Fruit fly (Drosophila melanogaster) whole organism, embryonic: ENCODE measurements around the gene CG31627.

Experiments used
- Bdp1 ChIP-seq: fragments of 200-800 bp; sonication (Bioruptor generic); optimal IDR thresholded peaks from 3 replicates; lab custom pipeline; 2016; ENCODE audit warnings: missing biosample characterization, missing genetic modification characterization
- CG10147 ChIP-seq: fragments of 200-800 bp; sonication (Bioruptor generic); optimal IDR thresholded peaks from 2 replicates; lab custom pipeline; 2019; ENCODE audit warnings: missing biosample characterization, mild to moderate bottlenecking, missing genetic modification characterization, moderate library complexity
- CG10209 ChIP-seq: fragments of 200-800 bp; sonication (Bioruptor generic); optimal IDR thresholded peaks from 3 replicates; lab custom pipeline; 2017; ENCODE audit warnings: missing biosample characterization, mild to moderate bottlenecking, missing genetic modification characterization, missing genetic modification reagents
- CG10462 ChIP-seq: fragments of 200-800 bp; sonication (Bioruptor generic); optimal IDR thresholded peaks from 2 replicates; lab custom pipeline; 2016; ENCODE audit warnings: missing biosample characterization, missing genetic modification characterization
- CG10543 ChIP-seq: fragments of 200-800 bp; sonication (Bioruptor generic); optimal IDR thresholded peaks from 3 replicates; lab custom pipeline; 2017; ENCODE audit warnings: missing biosample characterization, mild to moderate bottlenecking, missing genetic modification characterization, moderate library complexity
- CG11085 ChIP-seq: fragments of 200-800 bp; sonication (Bioruptor generic); IDR thresholded peaks from 2 replicates; pipeline ENCODE4 v1.3.6; 2022; ENCODE audit warnings: missing biosample characterization, missing genetic modification characterization
- CG11398 ChIP-seq: fragments of 200-800 bp; sonication (Bioruptor generic); optimal IDR thresholded peaks from 2 replicates; lab custom pipeline; 2016; ENCODE audit warnings: missing biosample characterization, missing genetic modification characterization
- CG11504 ChIP-seq: fragments of 200-800 bp; sonication (Bioruptor generic); optimal IDR thresholded peaks from 3 replicates; lab custom pipeline; 2019; ENCODE audit warnings: missing biosample characterization, mild to moderate bottlenecking, missing genetic modification characterization, moderate library complexity
- CG14860 ChIP-seq: fragments of 200-800 bp; sonication (Bioruptor generic); IDR thresholded peaks from 3 replicates; pipeline ENCODE4 v1.3.6; 2022; ENCODE audit warnings: missing biosample characterization, missing genetic modification characterization; ENCODE audit not compliant: partially characterized antibody
- CG1602 ChIP-seq: fragments of 200-800 bp; sonication (Bioruptor generic); optimal IDR thresholded peaks from 3 replicates; lab custom pipeline; 2016; ENCODE audit warnings: missing biosample characterization, missing genetic modification characterization
- CG17328 ChIP-seq: fragments of 200-800 bp; sonication (Bioruptor generic); IDR thresholded peaks from 2 replicates; pipeline ENCODE4 v1.3.6; 2022; ENCODE audit warnings: missing biosample characterization, missing genetic modification characterization
- CG1832 ChIP-seq: fragments of 200-800 bp; sonication (Bioruptor generic); optimal IDR thresholded peaks from 2 replicates; lab custom pipeline; 2017; ENCODE audit warnings: missing biosample characterization, mild to moderate bottlenecking, missing genetic modification characterization, inconsistent platforms
- CG18476 ChIP-seq: fragments of 200-800 bp; sonication (Bioruptor generic); optimal IDR thresholded peaks from 2 replicates; lab custom pipeline; 2016; ENCODE audit warnings: missing biosample characterization, mild to moderate bottlenecking, missing genetic modification characterization
- CG2129 ChIP-seq: fragments of 200-800 bp; sonication (Bioruptor generic); IDR thresholded peaks from 2 replicates; pipeline ENCODE4 v1.3.6; 2022; ENCODE audit warnings: missing biosample characterization, missing genetic modification characterization; ENCODE audit not compliant: partially characterized antibody
- CG42726 ChIP-seq: fragments of 200-800 bp; sonication (Bioruptor generic); IDR thresholded peaks from 2 replicates; pipeline ENCODE4 v1.3.6; 2022; ENCODE audit warnings: missing biosample characterization, missing genetic modification characterization; ENCODE audit not compliant: partially characterized antibody
- CG4424 ChIP-seq: fragments of 200-800 bp; sonication (Bioruptor generic); optimal IDR thresholded peaks from 3 replicates; lab custom pipeline; 2016; ENCODE audit warnings: missing biosample characterization, missing genetic modification characterization
- CG7928 ChIP-seq: fragments of 200-800 bp; sonication (Bioruptor generic); optimal IDR thresholded peaks from 2 replicates; lab custom pipeline; 2017; ENCODE audit warnings: missing biosample characterization, mild to moderate bottlenecking, missing genetic modification characterization
- Dip2 ChIP-seq: fragments of 200-800 bp; sonication (Bioruptor generic); IDR thresholded peaks from 2 replicates; pipeline ENCODE4 v1.3.6; 2022; ENCODE audit warnings: missing biosample characterization, missing genetic modification characterization
- Drgx ChIP-seq: fragments of 200-800 bp; sonication (Bioruptor generic); IDR thresholded peaks from 2 replicates; pipeline ENCODE4 v1.3.6; 2022; ENCODE audit warnings: missing biosample characterization, missing genetic modification characterization
- Fer1 ChIP-seq: fragments of 200-800 bp; sonication (Bioruptor generic); optimal IDR thresholded peaks from 2 replicates; lab custom pipeline; 2017; ENCODE audit warnings: missing biosample characterization, mild to moderate bottlenecking, missing genetic modification characterization
- HLH3B ChIP-seq: fragments of 200-800 bp; sonication (Bioruptor generic); IDR thresholded peaks from 2 replicates; pipeline ENCODE4 v1.3.6; 2022; ENCODE audit warnings: missing biosample characterization, missing genetic modification characterization
- Hmr ChIP-seq: fragments of 200-800 bp; sonication (Bioruptor generic); optimal IDR thresholded peaks from 3 replicates; lab custom pipeline; 2017; ENCODE audit warnings: mild to moderate bottlenecking, missing biosample characterization, missing genetic modification reagents, missing genetic modification characterization
- Hr3 ChIP-seq: fragments of 200-800 bp; sonication (Bioruptor generic); optimal IDR thresholded peaks from 3 replicates; lab custom pipeline; 2016; ENCODE audit warnings: missing biosample characterization, missing genetic modification characterization
- Mes4 ChIP-seq: fragments of 200-800 bp; sonication (Bioruptor generic); optimal IDR thresholded peaks from 2 replicates; lab custom pipeline; 2016; ENCODE audit warnings: missing biosample characterization, missing genetic modification characterization
- Mrtf ChIP-seq: fragments of 200-800 bp; sonication (Bioruptor generic); IDR thresholded peaks from 3 replicates; pipeline ENCODE4 v1.3.6; 2022; ENCODE audit warnings: missing biosample characterization, missing genetic modification characterization
- Poxn ChIP-seq: fragments of 200-800 bp; sonication (Bioruptor generic); IDR thresholded peaks from 2 replicates; pipeline ENCODE4 v1.3.6; 2022; ENCODE audit warnings: missing biosample characterization, missing genetic modification characterization
- Ravus ChIP-seq: fragments of 200-800 bp; sonication (Bioruptor generic); IDR thresholded peaks from 2 replicates; pipeline ENCODE4 v1.3.6; 2022; ENCODE audit warnings: missing biosample characterization, missing genetic modification characterization
- Sox100B ChIP-seq: fragments of 200-800 bp; sonication (Bioruptor generic); optimal IDR thresholded peaks from 3 replicates; lab custom pipeline; 2018; ENCODE audit warnings: missing biosample characterization, mild to moderate bottlenecking, missing genetic modification characterization
- abd-A ChIP-seq: fragments of 200-800 bp; sonication (Bioruptor generic); optimal IDR thresholded peaks from 3 replicates; lab custom pipeline; 2019; ENCODE audit warnings: missing biosample characterization, mild to moderate bottlenecking, missing genetic modification characterization, moderate library complexity
- ac ChIP-seq: fragments of 200-800 bp; sonication (Bioruptor generic); optimal IDR thresholded peaks from 3 replicates; lab custom pipeline; 2017; ENCODE audit warnings: missing biosample characterization, mild to moderate bottlenecking, missing genetic modification characterization
- amos ChIP-seq: fragments of 200-800 bp; sonication (Bioruptor generic); IDR thresholded peaks from 2 replicates; pipeline ENCODE4 v1.3.6; 2022; ENCODE audit warnings: missing biosample characterization, missing genetic modification characterization; ENCODE audit not compliant: partially characterized antibody
- fd3F ChIP-seq: fragments of 200-800 bp; sonication (Bioruptor generic); optimal IDR thresholded peaks from 2 replicates; lab custom pipeline; 2018; ENCODE audit warnings: missing biosample characterization, mild to moderate bottlenecking, missing genetic modification characterization, moderate library complexity
- grn ChIP-seq: fragments of 200-800 bp; sonication (Bioruptor generic); optimal IDR thresholded peaks from 3 replicates; lab custom pipeline; 2017; ENCODE audit warnings: missing biosample characterization, missing genetic modification characterization
- hb ChIP-seq: fragments of 200-800 bp; sonication (Bioruptor generic); IDR thresholded peaks from 3 replicates; pipeline ENCODE4 v1.3.6; 2022; ENCODE audit warnings: missing biosample characterization, missing genetic modification characterization; ENCODE audit not compliant: partially characterized antibody
- ind ChIP-seq: fragments of 200-800 bp; sonication (Bioruptor generic); optimal IDR thresholded peaks from 3 replicates; lab custom pipeline; 2016; ENCODE audit warnings: missing biosample characterization, missing genetic modification characterization
- lov ChIP-seq, 2 experiments: fragments of 200-800 bp in 1 of 2; fragments of >200 bp in 1 of 2; sonication (Bioruptor generic) in 1 of 2; IDR thresholded peaks in 1 of 2; optimal IDR thresholded peaks in 1 of 2; 2 replicates in 1 of 2; 3 replicates in 1 of 2; pipeline versions ENCODE4 v1.3.6 to Lab custom; 2017 to 2022; ENCODE audit warnings: missing biosample characterization in 1 of 2, missing genetic modification characterization in 1 of 2
- nau ChIP-seq: fragments of 200-800 bp; sonication (Bioruptor generic); optimal IDR thresholded peaks from 3 replicates; lab custom pipeline; 2017; ENCODE audit warnings: missing biosample characterization, mild to moderate bottlenecking, missing genetic modification characterization, missing genetic modification reagents
- pan ChIP-seq, 4 experiments: fragments of >200 bp in 3 of 4; fragments of 200-800 bp in 1 of 4; sonication (Bioruptor generic) in 1 of 4; optimal IDR thresholded peaks in 3 of 4; IDR thresholded peaks in 1 of 4; 2 replicates each; pipeline versions ENCODE4 v1.3.6 to Lab custom; 2017 to 2022; ENCODE audit warnings: missing biosample characterization in 2 of 4, missing genetic modification characterization in 2 of 4, mixed read lengths in 1 of 4
- peb ChIP-seq: fragments of 200-800 bp; sonication (Bioruptor generic); IDR thresholded peaks from 2 replicates; pipeline ENCODE4 v1.3.6; 2022; ENCODE audit warnings: missing biosample characterization, missing genetic modification characterization
- pnt ChIP-seq: fragments of 200-800 bp; sonication (Bioruptor generic); optimal IDR thresholded peaks from 3 replicates; lab custom pipeline; 2016; ENCODE audit warnings: missing biosample characterization, missing genetic modification characterization
- prd ChIP-seq, 3 experiments: fragments of >200 bp in 2 of 3; fragments of 200-800 bp in 1 of 3; sonication (Bioruptor generic) in 1 of 3; optimal IDR thresholded peaks in 2 of 3; IDR thresholded peaks in 1 of 3; 2 replicates in 2 of 3; 3 replicates in 1 of 3; pipeline versions ENCODE4 v1.3.6 to Lab custom; 2017 to 2022; ENCODE audit warnings: missing biosample characterization in 1 of 3, missing genetic modification characterization in 1 of 3
- repo ChIP-seq: fragments of 200-800 bp; sonication (Bioruptor generic); optimal IDR thresholded peaks from 2 replicates; lab custom pipeline; 2016; ENCODE audit warnings: missing biosample characterization, missing genetic modification characterization
- row ChIP-seq: fragments of 200-800 bp; sonication (Bioruptor generic); IDR thresholded peaks from 3 replicates; pipeline ENCODE4 v1.3.6; 2022; ENCODE audit warnings: missing biosample characterization, missing genetic modification characterization
- sens-2 ChIP-seq: fragments of 200-800 bp; sonication (Bioruptor generic); IDR thresholded peaks from 2 replicates; pipeline ENCODE4 v1.3.6; 2022; ENCODE audit warnings: missing biosample characterization, missing genetic modification characterization
- seq ChIP-seq: fragments of 200-800 bp; sonication (Bioruptor generic); IDR thresholded peaks from 2 replicates; pipeline ENCODE4 v1.3.6; 2022; ENCODE audit warnings: missing biosample characterization, missing genetic modification characterization
- trem ChIP-seq: fragments of 200-800 bp; optimal IDR thresholded peaks from 3 replicates; lab custom pipeline; 2019; ENCODE audit warnings: missing biosample characterization, mild to moderate bottlenecking, missing genetic modification characterization, moderate library complexity
- vnd ChIP-seq: fragments of 200-800 bp; sonication (Bioruptor generic); IDR thresholded peaks from 3 replicates; pipeline ENCODE4 v1.3.6; 2022; ENCODE audit warnings: missing biosample characterization, missing genetic modification characterization; ENCODE audit not compliant: partially characterized antibody
- vvl ChIP-seq: fragments of 200-800 bp; sonication (Bioruptor generic); IDR thresholded peaks from 2 replicates; pipeline ENCODE4 v1.3.6; 2022; ENCODE audit warnings: missing biosample characterization, missing genetic modification characterization

Gene CG31627

dm6 chr2L:21153844-21154243 lies 19.2 kb upstream of the CG31627 start (continued):
- no peak for TF ChIP-seq lov (optimal IDR thresholded peaks at IDR 0.05; lab: Kevin White, UChicago)
- no peak for TF ChIP-seq lov (GFP tag; IDR thresholded peaks at IDR 0.05; lab: Robert Waterston, UW)
- TF ChIP-seq CG4424 (GFP tag; lab: Kevin White, UChicago): no peak
- TF ChIP-seq Fer1: peak; percentile 22
- TF ChIP-seq CG1832 (GFP tag; lab: Kevin White, UChicago): no peak
- no peak for TF ChIP-seq Sox100B (GFP tag; lab: Kevin White, UChicago)
- TF ChIP-seq Drgx (GFP tag; lab: Robert Waterston, UW): no peak
- no peak for TF ChIP-seq CG10543 (GFP tag; lab: Kevin White, UChicago)
- TF ChIP-seq CG10147 (GFP tag; lab: Kevin White, UChicago): no peak
- TF ChIP-seq Bdp1 (GFP tag; lab: Kevin White, UChicago): no peak
- no peak for TF ChIP-seq vnd (GFP tag; lab: Robert Waterston, UW)
- no peak for TF ChIP-seq CG14860 (GFP tag; lab: Robert Waterston, UW)
- peak; percentile 94 for TF ChIP-seq CG7928 (GFP tag; lab: Kevin White, UChicago)
- peak; percentile 12 for TF ChIP-seq grn
- TF ChIP-seq HLH3B: no peak
- no peak for TF ChIP-seq ind (GFP tag; lab: Kevin White, UChicago)
- no peak for TF ChIP-seq Mrtf (GFP tag; lab: Robert Waterston, UW)
- TF ChIP-seq ac: no peak
- TF ChIP-seq sens-2 (GFP tag; lab: Robert Waterston, UW): no peak
- no peak for TF ChIP-seq Dip2 (GFP tag; lab: Robert Waterston, UW)
- TF ChIP-seq row: 0 out of 3 replicates have a peak, but pooled peaks have one; percentile 34
- no peak for TF ChIP-seq Ravus (GFP tag; lab: Robert Waterston, UW)
- TF ChIP-seq repo (GFP tag; lab: Kevin White, UChicago): no peak
- TF ChIP-seq Hmr: no peak
- TF ChIP-seq pan (optimal IDR thresholded peaks at IDR 0.05; lab: Kevin White, UChicago): no peak
- TF ChIP-seq pan (GFP tag; optimal IDR thresholded peaks at IDR 0.05 in 1 of 2, IDR thresholded peaks at IDR 0.05 in 1 of 2): no peak
- TF ChIP-seq CG10209 (GFP tag; lab: Kevin White, UChicago): no peak
- TF ChIP-seq Hr3: no peak
- TF ChIP-seq CG18476 (GFP tag; lab: Kevin White, UChicago): no peak
- no peak for TF ChIP-seq Poxn (GFP tag; lab: Robert Waterston, UW)
- peak; percentile 41 for TF ChIP-seq trem
- TF ChIP-seq peb (GFP tag; lab: Robert Waterston, UW): no peak
- TF ChIP-seq seq: no peak
- TF ChIP-seq nau: no peak
- TF ChIP-seq, all 482 proteins: peak for 50

- peak; percentile 84 for TF ChIP-seq CG11085
- peak; percentile 18 for TF ChIP-seq CG11504
- peak; percentile 65 for TF ChIP-seq CG2129
- TF ChIP-seq fd3F: no peak
- TF ChIP-seq pnt (GFP tag; lab: Kevin White, UChicago): no peak
- TF ChIP-seq vvl (GFP tag; lab: Robert Waterston, UW): peak; percentile 63; the same call in 1 of the 2 replicates
- no peak for TF ChIP-seq CG10462
- TF ChIP-seq Mrtf (GFP tag; lab: Robert Waterston, UW): no peak
- peak; percentile 81 for TF ChIP-seq hb (GFP tag; lab: Robert Waterston, UW)
- no peak for TF ChIP-seq Mes4 (GFP tag; lab: Kevin White, UChicago)
- TF ChIP-seq prd (optimal IDR thresholded peaks at IDR 0.05; lab: Kevin White, UChicago): no peak
- TF ChIP-seq prd (GFP tag; IDR thresholded peaks at IDR 0.05; lab: Robert Waterston, UW): peak; percentile 54
- peak; percentile 93 for TF ChIP-seq CG42726 (GFP tag; lab: Robert Waterston, UW)
- TF ChIP-seq abd-A: no peak
- no peak for TF ChIP-seq CG11398 (GFP tag; lab: Kevin White, UChicago)
- TF ChIP-seq CG17328 (GFP tag; lab: Robert Waterston, UW): no peak
- peak; percentile 23 for TF ChIP-seq CG1602 (GFP tag; lab: Kevin White, UChicago)
- TF ChIP-seq amos: peak; percentile 95
Observed at dm6 chr2L:21156156-21157040, 16.6 kb upstream of the CG31627 start, which contains the start of the genes Mpp6 and E2f2. Gene Mpp6 (plus strand): TSS chr2L:21156288. Gene E2f2 (minus strand): TSS chr2L:21156749.
